Fruit fly (Drosophila melanogaster) whole organism, embryonic: Measurements from ENCODE around the gene RanGAP.

Experiments used
- Abd-B ChIP-seq: fragments of 200-800 bp; sonication (Bioruptor generic); optimal IDR thresholded peaks from 2 replicates; lab custom pipeline; 2018; ENCODE audit warnings: missing biosample characterization, mild to moderate bottlenecking, missing genetic modification characterization, moderate library complexity
- Antp ChIP-seq: fragments of 200-800 bp; sonication (Bioruptor generic); optimal IDR thresholded peaks from 3 replicates; lab custom pipeline; 2016; ENCODE audit warnings: missing biosample characterization, missing genetic modification characterization
- CG10959 ChIP-seq: fragments of 200-800 bp; sonication (Bioruptor generic); IDR thresholded peaks from 2 replicates; pipeline ENCODE4 v1.3.6; 2022; ENCODE audit warnings: missing biosample characterization, missing genetic modification characterization
- CG12942 ChIP-seq: fragments of 200-800 bp; sonication (Bioruptor generic); optimal IDR thresholded peaks from 3 replicates; lab custom pipeline; 2016; ENCODE audit warnings: missing biosample characterization, missing genetic modification characterization
- CG14667 ChIP-seq: fragments of 200-800 bp; sonication (Bioruptor generic); IDR thresholded peaks from 2 replicates; pipeline ENCODE4 v1.3.6; 2022; ENCODE audit warnings: missing biosample characterization, missing genetic modification characterization
- CG17186 ChIP-seq: fragments of 200-800 bp; sonication (Bioruptor generic); optimal IDR thresholded peaks from 3 replicates; lab custom pipeline; 2017; ENCODE audit warnings: missing biosample characterization, missing genetic modification reagents, missing genetic modification characterization
- CG17802 ChIP-seq: fragments of 200-800 bp; sonication (Bioruptor generic); optimal IDR thresholded peaks from 2 replicates; lab custom pipeline; 2018; ENCODE audit warnings: missing biosample characterization, mild to moderate bottlenecking, missing genetic modification characterization, moderate library complexity
- CG18011 ChIP-seq: fragments of 200-800 bp; sonication (Bioruptor generic); optimal IDR thresholded peaks from 2 replicates; lab custom pipeline; 2017; ENCODE audit warnings: missing biosample characterization, missing genetic modification characterization, mild to moderate bottlenecking, moderate library complexity, missing genotype
- CG2120 ChIP-seq: fragments of 200-800 bp; sonication (Bioruptor generic); optimal IDR thresholded peaks from 3 replicates; lab custom pipeline; 2016; ENCODE audit warnings: missing biosample characterization, missing genetic modification characterization
- CG2712 ChIP-seq: fragments of 200-800 bp; optimal IDR thresholded peaks from 3 replicates; lab custom pipeline; 2019; ENCODE audit warnings: missing biosample characterization, mild to moderate bottlenecking, missing genetic modification characterization, moderate library complexity
- CG30020 ChIP-seq: fragments of 200-800 bp; optimal IDR thresholded peaks from 2 replicates; lab custom pipeline; 2019; ENCODE audit warnings: missing biosample characterization, mild to moderate bottlenecking, missing genetic modification characterization, moderate library complexity
- CG30403 ChIP-seq: fragments of 200-800 bp; sonication (Bioruptor generic); optimal IDR thresholded peaks from 3 replicates; lab custom pipeline; 2016; ENCODE audit warnings: missing biosample characterization, missing genetic modification characterization
- CG32532 ChIP-seq: fragments of 200-800 bp; sonication (Bioruptor generic); IDR thresholded peaks from 2 replicates; pipeline ENCODE4 v1.3.6; 2022; ENCODE audit warnings: missing biosample characterization, missing genetic modification characterization
- CG42726 ChIP-seq: fragments of 200-800 bp; sonication (Bioruptor generic); IDR thresholded peaks from 2 replicates; pipeline ENCODE4 v1.3.6; 2022; ENCODE audit warnings: missing biosample characterization, missing genetic modification characterization; ENCODE audit not compliant: partially characterized antibody
- CG7372 ChIP-seq: fragments of 200-800 bp; sonication (Bioruptor generic); IDR thresholded peaks from 2 replicates; pipeline ENCODE4 v1.3.6; 2022; ENCODE audit warnings: missing biosample characterization, missing genetic modification characterization
- CG8944 ChIP-seq: fragments of 200-800 bp; sonication (Bioruptor generic); optimal IDR thresholded peaks from 3 replicates; lab custom pipeline; 2016; ENCODE audit warnings: missing biosample characterization, missing genetic modification characterization
- CG9876 ChIP-seq: fragments of 200-800 bp; sonication (Bioruptor generic); optimal IDR thresholded peaks from 2 replicates; lab custom pipeline; 2016; ENCODE audit warnings: missing biosample characterization, missing genetic modification characterization
- CoRest ChIP-seq: fragments of 200-800 bp; sonication (Bioruptor generic); optimal IDR thresholded peaks from 3 replicates; lab custom pipeline; 2018; ENCODE audit warnings: missing biosample characterization, mild to moderate bottlenecking, missing genetic modification characterization, moderate library complexity
- Dek ChIP-seq: fragments of 200-800 bp; sonication (Bioruptor generic); optimal IDR thresholded peaks from 3 replicates; lab custom pipeline; 2019; ENCODE audit warnings: missing biosample characterization, mild to moderate bottlenecking, missing genetic modification characterization, moderate library complexity
- Doc3 ChIP-seq: fragments of 200-800 bp; sonication (Bioruptor generic); IDR thresholded peaks from 3 replicates; pipeline ENCODE4 v1.3.6; 2022; ENCODE audit warnings: missing biosample characterization, missing genetic modification characterization; ENCODE audit not compliant: partially characterized antibody
- Dref ChIP-seq: fragments of 200-800 bp; sonication (Bioruptor generic); IDR thresholded peaks from 2 replicates; pipeline ENCODE4 v1.3.6; 2022; ENCODE audit warnings: missing biosample characterization, missing genetic modification characterization
- E2f2 ChIP-seq: fragments of 200-800 bp; sonication (Bioruptor generic); IDR thresholded peaks from 2 replicates; pipeline ENCODE4 v1.3.6; 2022; ENCODE audit warnings: missing biosample characterization, missing genetic modification characterization
- Hand ChIP-seq: fragments of 200-800 bp; sonication (Bioruptor generic); optimal IDR thresholded peaks from 2 replicates; lab custom pipeline; 2017; ENCODE audit warnings: mild to moderate bottlenecking, missing biosample characterization, missing genetic modification reagents, missing genetic modification characterization
- Lhr ChIP-seq: fragments of 200-800 bp; sonication (Bioruptor generic); optimal IDR thresholded peaks from 3 replicates; lab custom pipeline; 2017; ENCODE audit warnings: mild to moderate bottlenecking, missing biosample characterization, missing genetic modification reagents, missing genetic modification characterization
- Med ChIP-seq: fragments of 200-800 bp; sonication (Bioruptor generic); peaks from one replicate; lab custom pipeline; 2016; ENCODE audit warnings: missing biosample characterization, missing genetic modification characterization, mild to moderate bottlenecking, inconsistent platforms, moderate library complexity
- Myb ChIP-seq: fragments of 200-800 bp; sonication (Bioruptor generic); optimal IDR thresholded peaks from 2 replicates; lab custom pipeline; 2016; ENCODE audit warnings: missing biosample characterization, missing genetic modification characterization
- Neu2 ChIP-seq: fragments of 200-800 bp; sonication (Bioruptor generic); optimal IDR thresholded peaks from 3 replicates; lab custom pipeline; 2016; ENCODE audit warnings: missing biosample characterization, missing genetic modification characterization, borderline replicate concordance
- Six4 ChIP-seq: fragments of 200-800 bp; sonication (Bioruptor generic); optimal IDR thresholded peaks from 2 replicates; lab custom pipeline; 2016; ENCODE audit warnings: missing biosample characterization, missing genetic modification characterization
- ap ChIP-seq: fragments of 200-800 bp; sonication (Bioruptor generic); IDR thresholded peaks from 2 replicates; pipeline ENCODE4 v1.3.6; 2022; ENCODE audit warnings: missing biosample characterization, missing genetic modification characterization
- ash1 ChIP-seq: fragments of 200-800 bp; sonication (Bioruptor generic); optimal IDR thresholded peaks from 2 replicates; lab custom pipeline; 2018; ENCODE audit warnings: missing biosample characterization, mild to moderate bottlenecking, missing genetic modification characterization
- chinmo ChIP-seq: fragments of 200-800 bp; sonication (Bioruptor generic); IDR thresholded peaks from 4 replicates; pipeline ENCODE4 v1.3.6; 2022; ENCODE audit warnings: missing biosample characterization, missing genetic modification characterization; ENCODE audit not compliant: partially characterized antibody
- dmrt99B ChIP-seq: fragments of 200-800 bp; sonication (Bioruptor generic); optimal IDR thresholded peaks from 2 replicates; lab custom pipeline; 2018; ENCODE audit warnings: missing biosample characterization, mild to moderate bottlenecking, missing genetic modification characterization, moderate library complexity
- hbn ChIP-seq: fragments of 200-800 bp; sonication (Bioruptor generic); IDR thresholded peaks from 2 replicates; pipeline ENCODE4 v1.3.6; 2022; ENCODE audit warnings: missing biosample characterization, missing genetic modification characterization; ENCODE audit not compliant: partially characterized antibody
- jigr1 ChIP-seq: fragments of 200-800 bp; sonication (Bioruptor generic); IDR thresholded peaks from 3 replicates; pipeline ENCODE4 v1.3.6; 2022; ENCODE audit warnings: missing biosample characterization, missing genetic modification characterization
- mld ChIP-seq: fragments of 200-800 bp; sonication (Bioruptor generic); IDR thresholded peaks from 3 replicates; pipeline ENCODE4 v1.3.6; 2022; ENCODE audit warnings: missing biosample characterization, missing genetic modification characterization; ENCODE audit not compliant: partially characterized antibody
- nau ChIP-seq: fragments of 200-800 bp; sonication (Bioruptor generic); optimal IDR thresholded peaks from 3 replicates; lab custom pipeline; 2017; ENCODE audit warnings: missing biosample characterization, mild to moderate bottlenecking, missing genetic modification characterization, missing genetic modification reagents
- nerfin-2 ChIP-seq: fragments of 200-800 bp; sonication (Bioruptor generic); IDR thresholded peaks from 2 replicates; pipeline ENCODE4 v1.3.6; 2022; ENCODE audit warnings: missing biosample characterization, missing genetic modification characterization; ENCODE audit not compliant: partially characterized antibody
- nmo ChIP-seq: fragments of 200-800 bp; sonication (Bioruptor generic); optimal IDR thresholded peaks from 2 replicates; lab custom pipeline; 2018; ENCODE audit warnings: missing biosample characterization, mild to moderate bottlenecking, missing genetic modification characterization, moderate library complexity
- pho ChIP-seq: fragments of 200-800 bp; sonication (Bioruptor generic); optimal IDR thresholded peaks from 2 replicates; lab custom pipeline; 2016; ENCODE audit warnings: missing biosample characterization, missing genetic modification characterization
- phol ChIP-seq: fragments of 200-800 bp; sonication (Bioruptor generic); optimal IDR thresholded peaks from 3 replicates; lab custom pipeline; 2018; ENCODE audit warnings: missing biosample characterization, mild to moderate bottlenecking, missing genetic modification characterization, moderate library complexity
- pzg ChIP-seq: fragments of 200-800 bp; sonication (Bioruptor generic); optimal IDR thresholded peaks from 3 replicates; lab custom pipeline; 2018; ENCODE audit warnings: missing biosample characterization, mild to moderate bottlenecking, missing genetic modification characterization, moderate library complexity
- sc ChIP-seq, 3 experiments: fragments of >200 bp in 2 of 3; fragments of 200-800 bp in 1 of 3; sonication (Bioruptor generic) in 1 of 3; optimal IDR thresholded peaks; 2 replicates in 2 of 3; 3 replicates in 1 of 3; lab custom pipeline; 2017; ENCODE audit warnings: mild to moderate bottlenecking in 1 of 3, missing biosample characterization in 1 of 3, missing genetic modification characterization in 1 of 3, missing genetic modification reagents in 1 of 3
- sd ChIP-seq: fragments of 200-800 bp; sonication (Bioruptor generic); optimal IDR thresholded peaks from 3 replicates; lab custom pipeline; 2018; ENCODE audit warnings: missing biosample characterization, mild to moderate bottlenecking, missing genetic modification characterization, moderate library complexity
- sens-2 ChIP-seq: fragments of 200-800 bp; sonication (Bioruptor generic); IDR thresholded peaks from 2 replicates; pipeline ENCODE4 v1.3.6; 2022; ENCODE audit warnings: missing biosample characterization, missing genetic modification characterization
- sug ChIP-seq: fragments of 200-800 bp; optimal IDR thresholded peaks from 2 replicates; lab custom pipeline; 2019; ENCODE audit warnings: missing biosample characterization, mild to moderate bottlenecking, missing genetic modification characterization, moderate library complexity
- toy ChIP-seq: fragments of 200-800 bp; sonication (Bioruptor generic); IDR thresholded peaks from 2 replicates; pipeline ENCODE4 v1.3.6; 2022; ENCODE audit warnings: missing biosample characterization, missing genetic modification characterization
- trem ChIP-seq: fragments of 200-800 bp; optimal IDR thresholded peaks from 3 replicates; lab custom pipeline; 2019; ENCODE audit warnings: missing biosample characterization, mild to moderate bottlenecking, missing genetic modification characterization, moderate library complexity
- wek ChIP-seq: fragments of 200-800 bp; sonication (Bioruptor generic); optimal IDR thresholded peaks from 3 replicates; lab custom pipeline; 2018; ENCODE audit warnings: missing biosample characterization, mild to moderate bottlenecking, missing genetic modification characterization, moderate library complexity
- zf30C ChIP-seq: fragments of 200-800 bp; sonication (Bioruptor generic); optimal IDR thresholded peaks from 3 replicates; lab custom pipeline; 2018; ENCODE audit warnings: missing biosample characterization, mild to moderate bottlenecking, missing genetic modification characterization

RanGAP gene

DNA sequence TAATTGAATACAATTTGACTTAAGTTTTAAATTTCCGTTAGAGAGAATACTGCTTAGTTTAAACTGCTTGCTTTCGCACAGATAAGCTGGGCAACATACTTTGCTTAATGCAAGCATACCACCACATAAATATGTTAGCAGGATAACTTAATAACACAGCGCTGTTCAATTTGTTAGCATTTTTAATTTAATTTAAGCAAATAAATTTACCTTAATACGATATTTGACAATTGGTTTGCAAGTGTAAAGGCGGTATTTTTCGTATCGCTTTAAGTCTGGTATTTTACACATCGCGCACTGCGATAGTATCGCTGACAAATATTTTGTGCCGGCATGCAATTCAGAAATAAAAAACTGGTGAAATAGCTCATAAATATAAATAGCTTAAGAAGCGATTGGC, 11.4 kb upstream of the RanGAP start, which contains the start of gene RtcB (continued):
- peak; percentile 54 for TF ChIP-seq phol
- no peak for TF ChIP-seq CG18011 (GFP tag; lab: Kevin White, UChicago)
- peak; percentile 34 for TF ChIP-seq pho (GFP tag; lab: Kevin White, UChicago)
- TF ChIP-seq dmrt99B (tag; lab: Kevin White, UChicago), result no peak
- TF ChIP-seq sens-2, result no peak
- peak; percentile 16 for TF ChIP-seq Dek (tag; lab: Kevin White, UChicago)
- TF ChIP-seq Abd-B (GFP tag; lab: Kevin White, UChicago), result peak; percentile 31
- peak; percentile 69 for TF ChIP-seq Lhr
- peak; percentile 7 for TF ChIP-seq CG8944 (GFP tag; lab: Kevin White, UChicago)
- TF ChIP-seq CG12942, result no peak
- TF ChIP-seq sug, result peak; percentile 12
- TF ChIP-seq pzg (GFP tag; lab: Kevin White, UChicago), result peak; percentile 68
- TF ChIP-seq CG2712, result peak; percentile 9
- peak; percentile 42 for TF ChIP-seq Dref
- no peak for TF ChIP-seq CG14667 (GFP tag; lab: Robert Waterston, UW)
- no peak for TF ChIP-seq toy
- peak; percentile 75 for TF ChIP-seq CG17186
- TF ChIP-seq Neu2 (GFP tag; lab: Kevin White, UChicago), result no peak
- TF ChIP-seq Six4 (GFP tag; lab: Kevin White, UChicago), result no peak
- no peak for TF ChIP-seq ap (GFP tag; lab: Robert Waterston, UW)
- peak; percentile 91 for TF ChIP-seq mld (GFP tag; lab: Robert Waterston, UW)
- 0 out of 2 replicates have a peak, but pooled peaks have one; percentile 21 for TF ChIP-seq CG32532
- TF ChIP-seq trem, result peak; percentile 60
- TF ChIP-seq Hand (GFP tag; lab: Kevin White, UChicago), result no peak
- TF ChIP-seq CG7372, result no peak
- peak; percentile 30 for TF ChIP-seq CG2120 (GFP tag; lab: Kevin White, UChicago)
- peak; percentile 96; the same call in 2 of the 3 replicates for TF ChIP-seq Doc3 (GFP tag; lab: Robert Waterston, UW)
- no peak for TF ChIP-seq CG10959 (GFP tag; lab: Robert Waterston, UW)
- TF ChIP-seq CG30020 (tag; lab: Kevin White, UChicago), result peak; percentile 18
- no peak for TF ChIP-seq Antp (GFP tag; lab: Kevin White, UChicago)
- TF ChIP-seq jigr1 (GFP tag; lab: Robert Waterston, UW), result no peak
- peak; percentile 94 for TF ChIP-seq hbn
- TF ChIP-seq chinmo (GFP tag; lab: Robert Waterston, UW), result peak; percentile 87
- TF ChIP-seq Myb (GFP tag; lab: Kevin White, UChicago), result peak; percentile 99
- TF ChIP-seq CoRest (tag; lab: Kevin White, UChicago), result peak; percentile 71
- peak; percentile 74 for TF ChIP-seq nmo (GFP tag; lab: Kevin White, UChicago)
- peak; percentile 71 for TF ChIP-seq sd (tag; lab: Kevin White, UChicago)
- TF ChIP-seq Med, result peak; percentile 72
- TF ChIP-seq E2f2 (GFP tag; lab: Robert Waterston, UW), result peak; percentile 74
- no peak for TF ChIP-seq sc (optimal IDR thresholded peaks at IDR 0.05; lab: Kevin White, UChicago)
- TF ChIP-seq sc (GFP tag; optimal IDR thresholded peaks at IDR 0.05; lab: Kevin White, UChicago), result no peak
- TF ChIP-seq CG30403 (GFP tag; lab: Kevin White, UChicago), result no peak
- TF ChIP-seq CG17802 (tag; lab: Kevin White, UChicago), result peak; percentile 9
- TF ChIP-seq CG42726 (GFP tag; lab: Robert Waterston, UW), result peak; percentile 97
- TF ChIP-seq ash1 (GFP tag; lab: Kevin White, UChicago), result no peak
- TF ChIP-seq nau, result no peak
- TF ChIP-seq wek (GFP tag; lab: Kevin White, UChicago), result no peak
- TF ChIP-seq zf30C (GFP tag; lab: Kevin White, UChicago), result no peak
- no peak for TF ChIP-seq CG9876 (GFP tag; lab: Kevin White, UChicago)
- peak; percentile 86 for TF ChIP-seq nerfin-2
